Worm (Caenorhabditis elegans) whole organism, L3 larva: ENCODE measurements around the gene C55C3.4.

Experiments used
- R02D3.7 ChIP-seq: fragments of 150-350 bp; optimal IDR thresholded peaks from 2 replicates; lab custom pipeline; 2014; ENCODE audit warnings: missing biosample characterization, missing genetic modification characterization
- ZK546.5 ChIP-seq: sonication (generic microtip); optimal IDR thresholded peaks from 2 replicates; lab custom pipeline; 2017; ENCODE audit warnings: missing biosample characterization, missing genetic modification characterization
- ama-1 ChIP-seq: fragments of 150-350 bp; optimal IDR thresholded peaks from 2 replicates; lab custom pipeline; 2018
- ceh-16 ChIP-seq: sonication (generic microtip); optimal IDR thresholded peaks from 2 replicates; lab custom pipeline; 2017; ENCODE audit warnings: missing biosample characterization, missing genetic modification characterization
- ceh-28 ChIP-seq: fragments of 150-350 bp; optimal IDR thresholded peaks from 2 replicates; lab custom pipeline; 2014; ENCODE audit warnings: missing biosample characterization, missing genetic modification reagents, missing genetic modification characterization
- ceh-82 ChIP-seq: fragments of 150-350 bp; optimal IDR thresholded peaks from 2 replicates; lab custom pipeline; 2014; ENCODE audit warnings: missing biosample characterization, missing genetic modification characterization
- ceh-9 ChIP-seq: sonication (generic microtip); optimal IDR thresholded peaks from 2 replicates; lab custom pipeline; 2018; ENCODE audit warnings: missing biosample characterization, missing genetic modification characterization
- daf-12 ChIP-seq: fragments of 150-350 bp; optimal IDR thresholded peaks from 2 replicates; lab custom pipeline; 2014; ENCODE audit warnings: missing biosample characterization, missing genetic modification reagents, missing genetic modification characterization
- egl-27 ChIP-seq: sonication (generic microtip); optimal IDR thresholded peaks from 4 replicates; lab custom pipeline; 2017; ENCODE audit warnings: missing biosample characterization, missing genetic modification reagents, missing genetic modification characterization
- egl-5 ChIP-seq: fragments of 150-350 bp; optimal IDR thresholded peaks from 2 replicates; lab custom pipeline; 2017; ENCODE audit warnings: missing biosample characterization, missing genetic modification reagents, missing genetic modification characterization, inconsistent platforms
- elt-1 ChIP-seq: fragments of 150-350 bp; optimal IDR thresholded peaks from 2 replicates; lab custom pipeline; 2014; ENCODE audit warnings: missing biosample characterization, missing genetic modification characterization
- elt-2 ChIP-seq: sonication (generic microtip); optimal IDR thresholded peaks from 2 replicates; lab custom pipeline; 2016; ENCODE audit warnings: missing genetic modification reagents, mild to moderate bottlenecking, missing genetic modification characterization, missing compliant biosample characterization
- elt-3 ChIP-seq, 3 experiments: fragments of 150-350 bp in 1 of 3; sonication (generic microtip) in 2 of 3; optimal IDR thresholded peaks; 2 replicates in 2 of 3; 4 replicates in 1 of 3; lab custom pipeline; 2014 to 2017; ENCODE audit warnings: missing biosample characterization in 3 of 3, missing genetic modification characterization in 3 of 3
- fkh-2 ChIP-seq: fragments of 150-350 bp; optimal IDR thresholded peaks from 2 replicates; lab custom pipeline; 2014; ENCODE audit warnings: missing biosample characterization, missing genetic modification reagents, missing genetic modification characterization
- hmg-11 ChIP-seq: sonication (generic microtip); optimal IDR thresholded peaks from 2 replicates; lab custom pipeline; 2016; ENCODE audit warnings: missing genetic modification characterization, missing compliant biosample characterization
- jun-1 ChIP-seq: fragments of 150-350 bp; optimal IDR thresholded peaks from 2 replicates; lab custom pipeline; 2014; ENCODE audit warnings: missing biosample characterization, missing genetic modification reagents, missing genetic modification characterization
- lin-15B ChIP-seq: fragments of 150-350 bp; optimal IDR thresholded peaks from 2 replicates; lab custom pipeline; 2014; ENCODE audit warnings: missing biosample characterization, missing genetic modification characterization
- lin-39 ChIP-seq: fragments of 150-350 bp; optimal IDR thresholded peaks from 2 replicates; lab custom pipeline; 2018; ENCODE audit warnings: missing biosample characterization, missing genetic modification reagents, missing genetic modification characterization
- lsy-12 ChIP-seq: sonication (generic microtip); optimal IDR thresholded peaks from 2 replicates; lab custom pipeline; 2016; ENCODE audit warnings: mild to moderate bottlenecking, missing genetic modification characterization, missing compliant biosample characterization
- mdl-1 ChIP-seq: fragments of 150-350 bp; optimal IDR thresholded peaks from 2 replicates; lab custom pipeline; 2014; ENCODE audit warnings: missing biosample characterization, missing genetic modification characterization
- mml-1 ChIP-seq: fragments of 150-350 bp; sonication (generic microtip); optimal IDR thresholded peaks from 3 replicates; lab custom pipeline; 2014; ENCODE audit warnings: missing biosample characterization, missing genetic modification characterization
- nfya-1 ChIP-seq: sonication (generic microtip); optimal IDR thresholded peaks from 2 replicates; lab custom pipeline; 2017; ENCODE audit warnings: missing genetic modification characterization, mild to moderate bottlenecking, missing compliant biosample characterization, antibody characterized with exemption, moderate library complexity; ENCODE audit not compliant: insufficient read depth
- nhr-12 ChIP-seq: fragments of 150-350 bp; optimal IDR thresholded peaks from 2 replicates; lab custom pipeline; 2014; ENCODE audit warnings: missing biosample characterization, missing genetic modification characterization
- nhr-23 ChIP-seq: fragments of 150-350 bp; optimal IDR thresholded peaks from 2 replicates; lab custom pipeline; 2014; ENCODE audit warnings: missing biosample characterization, missing genetic modification reagents, missing genetic modification characterization
- nhr-237 ChIP-seq: fragments of 150-350 bp; optimal IDR thresholded peaks from 2 replicates; lab custom pipeline; 2014; ENCODE audit warnings: missing biosample characterization, missing genetic modification characterization
- nhr-25 ChIP-seq: sonication (generic microtip); optimal IDR thresholded peaks from 2 replicates; lab custom pipeline; 2017; ENCODE audit warnings: missing biosample characterization, missing genetic modification characterization
- nhr-28 ChIP-seq: fragments of 150-350 bp; optimal IDR thresholded peaks from 2 replicates; lab custom pipeline; 2014; ENCODE audit warnings: missing biosample characterization, missing genetic modification characterization
- nhr-43 ChIP-seq: sonication (generic microtip); optimal IDR thresholded peaks from 2 replicates; lab custom pipeline; 2016; ENCODE audit warnings: mild to moderate bottlenecking, missing genetic modification characterization, missing compliant biosample characterization; ENCODE audit not compliant: poor library complexity, severe bottlenecking
- nhr-67 ChIP-seq: fragments of 150-350 bp; optimal IDR thresholded peaks from 2 replicates; lab custom pipeline; 2014; ENCODE audit warnings: missing biosample characterization, missing genetic modification characterization
- nhr-76 ChIP-seq: fragments of 150-350 bp; sonication (generic microtip); optimal IDR thresholded peaks from 5 replicates; lab custom pipeline; 2014; ENCODE audit warnings: missing biosample characterization, missing genetic modification characterization
- pha-4 ChIP-seq: fragments of 150-350 bp; optimal IDR thresholded peaks from 2 replicates; lab custom pipeline; 2014; ENCODE audit warnings: missing biosample characterization, missing genetic modification reagents, missing genetic modification characterization
- pqm-1 ChIP-seq: fragments of 150-350 bp; optimal IDR thresholded peaks from 2 replicates; lab custom pipeline; 2017; ENCODE audit warnings: missing biosample characterization, missing genetic modification characterization, inconsistent platforms
- snpc-4 ChIP-seq: fragments of 150-350 bp; optimal IDR thresholded peaks from 2 replicates; lab custom pipeline; 2014; ENCODE audit warnings: missing biosample characterization, missing genetic modification characterization
- tbx-2 ChIP-seq: sonication (generic microtip); optimal IDR thresholded peaks from 2 replicates; lab custom pipeline; 2016; ENCODE audit warnings: mild to moderate bottlenecking, missing genetic modification characterization, missing compliant biosample characterization
- unc-39 ChIP-seq: sonication (generic microtip); optimal IDR thresholded peaks from 4 replicates; lab custom pipeline; 2017; ENCODE audit warnings: missing biosample characterization, missing genetic modification characterization
- unc-62 ChIP-seq: fragments of 150-350 bp; sonication (generic microtip); optimal IDR thresholded peaks from 4 replicates; lab custom pipeline; 2014; ENCODE audit warnings: missing biosample characterization, missing genetic modification reagents, missing genetic modification characterization
- ztf-11 ChIP-seq: fragments of 150-350 bp; optimal IDR thresholded peaks from 2 replicates; lab custom pipeline; 2014; ENCODE audit warnings: missing biosample characterization, missing genetic modification characterization
- ztf-4 ChIP-seq: fragments of 150-350 bp; optimal IDR thresholded peaks from 2 replicates; lab custom pipeline; 2014; ENCODE audit warnings: missing biosample characterization, missing genetic modification characterization

The C55C3.4 gene

DNA sequence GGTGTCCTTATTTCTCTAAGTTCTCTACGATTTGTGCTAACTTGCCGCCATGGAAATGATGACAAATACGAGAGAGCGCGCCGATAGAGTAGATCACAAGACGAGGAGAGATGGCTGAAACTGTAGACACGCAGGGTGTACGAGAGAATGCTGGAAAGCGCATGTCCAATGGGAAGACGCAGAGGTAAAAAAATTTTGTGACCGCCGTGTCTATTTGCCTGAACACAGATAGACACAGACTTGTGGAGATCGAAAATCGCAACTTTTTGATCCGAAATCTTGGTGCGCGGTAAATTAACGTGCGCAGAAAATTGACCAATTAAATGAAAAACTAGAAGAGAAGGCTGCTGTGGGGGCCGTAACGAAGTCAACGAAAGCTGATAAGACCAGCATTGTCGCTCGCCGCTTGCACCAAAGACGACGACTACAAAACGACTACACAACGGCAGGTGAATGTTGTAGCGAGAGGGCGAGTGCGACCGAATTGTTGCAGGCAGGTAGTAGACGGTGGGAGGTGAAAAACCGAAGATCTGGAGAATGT lies 20.7 kb downstream of the C55C3.4 start (continued):
- TF ChIP-seq ceh-82 (tag; lab: Kevin White, UChicago), result no peak
- TF ChIP-seq hmg-11, result peak; percentile 31

- TF ChIP-seq nhr-23 (tag; lab: Kevin White, UChicago), result peak; percentile 87
- no peak for TF ChIP-seq elt-1 (tag; lab: Kevin White, UChicago)
- TF ChIP-seq egl-27, result peak; percentile 29
- TF ChIP-seq ceh-82 (tag; lab: Kevin White, UChicago), result no peak
- TF ChIP-seq lin-39 (tag; lab: Kevin White, UChicago), result no peak
- TF ChIP-seq elt-3 (tag; optimal IDR thresholded peaks at IDR 0.05; lab: Kevin White, UChicago), result peak in 1 of 3 experiments; percentile 5
- TF ChIP-seq nhr-25 (tag; lab: Kevin White, UChicago), result peak; percentile 84
- TF ChIP-seq nhr-43 (tag; lab: Kevin White, UChicago), result peak; percentile 87
- no peak for TF ChIP-seq ceh-16 (tag; lab: Kevin White, UChicago)
- peak; percentile 66 for TF ChIP-seq jun-1
- no peak for TF ChIP-seq ztf-11 (tag; lab: Kevin White, UChicago)
- peak; percentile 49 for TF ChIP-seq R02D3.7 (tag; lab: Kevin White, UChicago)
- peak; percentile 94 for TF ChIP-seq lin-15B (tag; lab: Kevin White, UChicago)
- TF ChIP-seq hmg-11, result no peak
- TF ChIP-seq pha-4 (tag; lab: Kevin White, UChicago), result peak; percentile 24
- TF ChIP-seq unc-39 (tag; lab: Kevin White, UChicago), result no peak
- no peak for TF ChIP-seq ztf-4 (tag; lab: Kevin White, UChicago)
- TF ChIP-seq ceh-28 (tag; lab: Kevin White, UChicago), result no peak
- no peak for TF ChIP-seq tbx-2 (tag; lab: Kevin White, UChicago)
- peak; percentile 46 for TF ChIP-seq nfya-1
- peak; percentile 36 for TF ChIP-seq lsy-12 (tag; lab: Kevin White, UChicago)
- peak; percentile 51 for TF ChIP-seq elt-2 (tag; lab: Kevin White, UChicago)
- peak; percentile 72 for TF ChIP-seq pqm-1 (tag; lab: Kevin White, UChicago)
These were observed 22.0 kb downstream of the C55C3.4 start for ce11 chrIV:5655966-5656389.

DNA sequence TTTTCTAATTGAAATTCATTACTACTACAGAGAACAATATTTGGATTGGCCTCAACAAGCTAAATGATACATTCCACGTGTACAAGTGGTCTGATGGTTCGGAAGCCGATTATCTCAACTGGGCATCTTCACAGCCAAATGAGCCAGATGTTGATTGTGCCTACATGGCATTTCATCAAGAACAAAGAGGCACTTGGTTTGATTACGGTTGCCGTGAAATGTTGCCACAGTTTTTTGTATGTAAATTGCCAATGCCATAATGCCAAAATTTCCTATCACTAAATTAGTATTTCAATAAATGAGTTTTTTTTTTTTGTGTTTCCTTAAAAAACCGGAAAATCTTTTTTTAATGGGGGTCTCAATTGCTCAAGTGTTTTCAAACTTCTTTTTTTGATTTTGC lies 23.3 kb downstream of the C55C3.4 start:
- TF ChIP-seq mdl-1 (tag; lab: Kevin White, UChicago), result no peak
- no peak for TF ChIP-seq nhr-25 (tag; lab: Kevin White, UChicago)
- no peak for TF ChIP-seq nhr-28 (tag; lab: Kevin White, UChicago)
- TF ChIP-seq snpc-4 (tag; lab: Kevin White, UChicago), result no peak
- TF ChIP-seq tbx-2 (tag; lab: Kevin White, UChicago), result no peak
- no peak for TF ChIP-seq mml-1 (tag; lab: Kevin White, UChicago)
- TF ChIP-seq lin-15B (tag; lab: Kevin White, UChicago), result no peak
- no peak for TF ChIP-seq ZK546.5 (tag; lab: Kevin White, UChicago)
- TF ChIP-seq R02D3.7 (tag; lab: Kevin White, UChicago), result no peak
- no peak for TF ChIP-seq egl-5 (tag; lab: Kevin White, UChicago)

ce11 chrIV:5654203-5654602 lies 23.7 kb downstream of the C55C3.4 start:
- TF ChIP-seq elt-3 (tag; optimal IDR thresholded peaks at IDR 0.05; lab: Kevin White, UChicago) (no peak), nhr-67 (tag; lab: Kevin White, UChicago) (no peak), lsy-12 (tag; lab: Kevin White, UChicago) (no peak), elt-2 (tag; lab: Kevin White, UChicago) (peak; percentile 92), lin-39 (tag; lab: Kevin White, UChicago) (no peak), nhr-43 (tag; lab: Kevin White, UChicago) (no peak), elt-1 (tag; lab: Kevin White, UChicago) (no peak), ama-1 (lab: Kevin White, UChicago) (no peak), ceh-82 (tag; lab: Kevin White, UChicago) (no peak), pqm-1 (tag; lab: Kevin White, UChicago) (peak; percentile 64), nhr-23 (tag; lab: Kevin White, UChicago) (no peak), daf-12 (no peak), jun-1 (peak; percentile 71)

DNA sequence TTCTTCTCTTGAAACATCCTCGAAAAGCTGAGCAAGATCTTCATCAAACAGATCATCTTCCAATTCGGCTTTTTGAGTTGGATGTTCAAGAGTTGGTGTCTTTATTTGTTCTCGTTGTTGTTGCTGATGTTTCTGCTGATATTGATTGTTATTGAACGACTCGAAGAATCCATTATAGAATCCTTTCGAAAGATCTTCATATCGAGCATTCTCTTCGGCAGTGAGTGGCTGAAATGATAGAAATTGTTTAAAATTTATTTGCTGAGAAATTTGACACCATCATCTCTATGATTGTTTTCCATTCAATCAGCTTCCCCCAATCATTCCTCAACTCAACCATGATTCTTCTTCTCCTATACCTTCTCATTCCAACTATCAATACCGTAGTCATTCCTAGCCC lies 24.3 kb downstream of the C55C3.4 start, which contains the start of gene clec-178:
clec-178 (plus strand) TSS at position 301 of the 400 bp plus-strand sequence.
- no peak for TF ChIP-seq egl-27
- TF ChIP-seq tbx-2 (tag; lab: Kevin White, UChicago), result no peak
- TF ChIP-seq ceh-9 (tag; lab: Kevin White, UChicago), result no peak
- no peak for TF ChIP-seq nfya-1
- no peak for TF ChIP-seq nhr-25 (tag; lab: Kevin White, UChicago)
- TF ChIP-seq nhr-76, result no peak
- no peak for TF ChIP-seq ceh-82 (tag; lab: Kevin White, UChicago)
- no peak for TF ChIP-seq mdl-1 (tag; lab: Kevin White, UChicago)
- no peak for TF ChIP-seq hmg-11
- no peak for TF ChIP-seq unc-62 (GFP tag; lab: Kevin White, UChicago)
- TF ChIP-seq elt-3 (tag; optimal IDR thresholded peaks at IDR 0.05; lab: Kevin White, UChicago), result no peak
- no peak for TF ChIP-seq lin-39 (tag; lab: Kevin White, UChicago)
- TF ChIP-seq ztf-4 (tag; lab: Kevin White, UChicago), result no peak
- no peak for TF ChIP-seq ZK546.5 (tag; lab: Kevin White, UChicago)
- no peak for TF ChIP-seq ztf-11 (tag; lab: Kevin White, UChicago)
- TF ChIP-seq nhr-12 (tag; lab: Kevin White, UChicago), result no peak
- TF ChIP-seq nhr-237, result no peak
- no peak for TF ChIP-seq fkh-2
